Worm (Caenorhabditis elegans) whole organism, L4/young adult: Measurements from ENCODE around the gene math-1.
"Not testable (repeated sequence)": the region's sequence is repeated elsewhere in the genome, so short reads cannot be mapped to it uniquely, and the experiment has no call there.

ENCODE experiments used
- W03F9.2 ChIP-seq: fragments of 150-350 bp; optimal IDR thresholded peaks from 2 replicates; lab custom pipeline; 2014; ENCODE audit warnings: missing biosample characterization, missing genetic modification characterization
- dao-5 ChIP-seq: sonication (generic microtip); optimal IDR thresholded peaks from 2 replicates; lab custom pipeline; 2016; ENCODE audit warnings: missing genotype, missing genetic modification characterization, moderate library complexity, missing compliant biosample characterization
- him-1 ChIP-seq: sonication (generic microtip); optimal IDR thresholded peaks from 2 replicates; lab custom pipeline; 2016; ENCODE audit warnings: missing genotype, missing genetic modification reagents, missing genetic modification characterization, missing compliant biosample characterization

The math-1 gene

ce11 chrII:2058985-2059384 is 12.5 kb upstream of the math-1 start, which contains the start of gene F07E5.5:
Gene F07E5.5 (minus strand): TSS chrII:2059070.
- TF ChIP-seq dao-5 (tag; lab: Kevin White, UChicago) (no peak), him-1 (tag; lab: Kevin White, UChicago) (no peak), W03F9.2 (tag; lab: Kevin White, UChicago) (no peak)

ce11 chrII:2051372-2051771 is 4.9 kb upstream of the math-1 start, which contains the start of gene fbxb-35:
Gene fbxb-35 (plus strand): TSS chrII:2051672.
- TF ChIP-seq W03F9.2 (tag; lab: Kevin White, UChicago) = no peak
- TF ChIP-seq dao-5 (tag; lab: Kevin White, UChicago) = no peak
- no peak for TF ChIP-seq him-1 (tag; lab: Kevin White, UChicago)

- TF ChIP-seq him-1 (tag; lab: Kevin White, UChicago) (no peak), dao-5 (tag; lab: Kevin White, UChicago) (no peak), W03F9.2 (tag; lab: Kevin White, UChicago) (no peak)
Observed at ce11 chrII:2045505-2045904, 951 bp downstream of the math-1 start, which contains the start of gene bath-24. Gene bath-24 (minus strand): TSS chrII:2045605.

DNA sequence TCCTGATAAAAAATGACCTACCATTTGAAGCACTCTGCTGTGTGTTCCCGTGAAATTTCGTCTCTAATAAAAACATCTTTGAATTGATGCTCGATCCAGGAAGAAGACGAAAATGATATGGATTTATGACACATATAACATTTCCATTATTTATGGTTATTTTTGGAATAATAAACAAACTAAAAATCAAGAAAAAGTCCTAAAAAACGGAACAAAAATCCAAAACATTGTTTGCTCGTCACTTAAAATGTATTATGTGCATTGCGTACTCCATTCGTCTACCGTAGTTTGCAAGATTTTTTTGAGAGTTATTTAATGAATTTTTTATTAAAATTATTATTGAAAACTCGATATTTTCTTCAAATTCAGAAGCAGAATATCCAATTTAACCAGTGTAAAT is 4.0 kb downstream of the math-1 start, which contains the start of gene bath-20:
TSS of gene bath-20 (minus strand) at position 101 of the 400 bp plus-strand sequence.
- no peak for TF ChIP-seq W03F9.2 (tag; lab: Kevin White, UChicago)
- no peak for TF ChIP-seq dao-5 (tag; lab: Kevin White, UChicago)
- no peak for TF ChIP-seq him-1 (tag; lab: Kevin White, UChicago)

DNA sequence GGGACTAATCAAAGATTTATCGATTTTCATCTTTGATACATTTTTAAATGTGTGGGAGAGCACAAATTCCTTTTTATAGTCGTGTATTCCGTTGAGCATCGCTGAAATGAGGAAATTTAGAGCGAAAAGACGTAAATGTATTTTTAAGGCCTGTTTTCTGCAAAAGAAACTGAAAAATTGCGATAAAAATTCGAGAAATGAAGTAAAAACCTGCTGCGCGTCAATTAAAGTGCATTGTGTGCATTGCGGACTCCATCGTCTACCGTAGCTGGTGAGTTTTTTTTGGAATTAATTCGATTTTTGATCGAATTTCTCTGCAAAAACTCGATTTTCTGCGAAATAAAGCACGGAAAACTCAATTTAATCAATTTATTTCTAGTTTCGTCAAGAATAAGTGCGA is 7.2 kb downstream of the math-1 start, which contains the start of gene bath-19:
TSS of gene bath-19 (minus strand) at position 101 of the 400 bp plus-strand sequence.
- no peak for TF ChIP-seq dao-5 (tag; lab: Kevin White, UChicago)
- TF ChIP-seq him-1 (tag; lab: Kevin White, UChicago) = no peak
- TF ChIP-seq W03F9.2 (tag; lab: Kevin White, UChicago) = no peak

DNA sequence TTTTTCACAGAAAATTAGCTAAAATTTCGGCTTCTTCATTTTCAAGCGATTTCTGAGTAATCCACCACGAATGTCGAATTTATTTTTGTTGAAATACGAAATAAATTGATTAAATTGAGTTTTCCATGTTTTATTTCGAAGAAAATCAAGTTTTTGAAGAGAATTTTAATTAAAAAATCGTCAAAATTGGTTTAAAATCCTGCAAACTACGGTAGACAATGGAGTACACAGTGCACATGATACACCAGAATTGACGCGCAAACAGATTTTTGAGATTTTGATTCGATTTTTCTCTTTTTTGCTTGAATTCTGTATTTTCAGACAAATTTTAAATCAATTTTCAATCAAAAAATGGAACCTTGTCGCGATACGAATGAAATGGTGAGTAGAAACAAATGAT is 13.2 kb downstream of the math-1 start, which contains the start of gene F59H6.14:
TSS of gene F59H6.14 (plus strand) at position 301 of the 400 bp plus-strand sequence.
- TF ChIP-seq W03F9.2 (tag; lab: Kevin White, UChicago) = no peak
- TF ChIP-seq dao-5 (tag; lab: Kevin White, UChicago) = no peak
- TF ChIP-seq him-1 (tag; lab: Kevin White, UChicago) = no peak

ce11 chrII:2032282-2032681 is 14.2 kb downstream of the math-1 start, which contains the start of gene btb-4:
Gene btb-4 (plus strand): TSS chrII:2032316.
- TF ChIP-seq W03F9.2, him-1, dao-5 (tag; lab: Kevin White, UChicago): not testable (repeated sequence)

DNA sequence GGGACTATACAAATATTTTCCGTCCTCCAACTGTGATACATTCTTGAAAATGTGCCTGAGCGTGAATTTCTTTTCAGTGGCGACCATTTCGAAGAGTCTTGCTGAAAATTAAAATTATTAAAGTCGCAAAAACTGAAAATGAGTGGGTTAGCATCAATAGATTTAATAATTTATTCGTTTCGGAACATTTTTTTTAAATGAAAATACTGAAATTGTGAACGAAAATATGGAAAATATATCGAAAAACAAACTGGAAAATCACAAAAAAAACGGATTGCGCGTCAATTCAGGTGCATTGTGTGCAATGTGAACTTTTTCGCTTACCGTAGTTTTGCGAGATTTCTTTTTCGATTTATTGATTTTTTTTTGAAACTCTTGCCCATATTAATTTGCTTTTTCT is 14.6 kb downstream of the math-1 start, which contains the start of gene bath-5:
TSS of gene bath-5 (minus strand) at position 101 of the 400 bp plus-strand sequence.
- TF ChIP-seq him-1 (tag; lab: Kevin White, UChicago) = no peak
- TF ChIP-seq dao-5 (tag; lab: Kevin White, UChicago) = no peak
- no peak for TF ChIP-seq W03F9.2 (tag; lab: Kevin White, UChicago)

DNA sequence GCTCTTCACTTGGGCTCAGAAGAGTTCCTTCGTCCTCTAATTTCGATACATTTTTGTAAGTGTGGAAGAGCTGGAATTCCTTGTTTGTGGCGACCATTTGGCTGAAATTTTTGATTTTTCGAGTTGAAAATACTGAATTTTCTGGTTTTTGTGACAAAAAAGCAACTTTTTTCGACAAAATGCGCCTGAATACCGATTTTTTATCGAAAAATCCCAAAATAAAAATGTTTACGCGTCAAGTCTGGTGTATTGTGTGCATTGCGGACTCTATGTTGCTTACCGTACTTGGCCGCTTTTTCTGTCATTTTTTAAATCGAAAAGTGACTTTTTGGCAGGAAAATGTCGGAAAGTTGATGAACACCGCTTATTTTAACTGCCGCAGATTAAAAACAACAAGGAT is 16.1 kb downstream of the math-1 start, which contains the start of gene bath-3:
TSS of gene bath-3 (minus strand) at position 101 of the 400 bp plus-strand sequence.
- TF ChIP-seq him-1 (tag; lab: Kevin White, UChicago) (no peak), W03F9.2 (tag; lab: Kevin White, UChicago) (no peak), dao-5 (tag; lab: Kevin White, UChicago) (no peak)

- TF ChIP-seq him-1 (tag; lab: Kevin White, UChicago) (no peak), W03F9.2 (tag; lab: Kevin White, UChicago) (no peak), dao-5 (tag; lab: Kevin White, UChicago) (no peak)
Observed at ce11 chrII:2028712-2029111, 17.7 kb downstream of the math-1 start, which contains the start of gene bath-1. Gene bath-1 (minus strand): TSS chrII:2028812.

DNA sequence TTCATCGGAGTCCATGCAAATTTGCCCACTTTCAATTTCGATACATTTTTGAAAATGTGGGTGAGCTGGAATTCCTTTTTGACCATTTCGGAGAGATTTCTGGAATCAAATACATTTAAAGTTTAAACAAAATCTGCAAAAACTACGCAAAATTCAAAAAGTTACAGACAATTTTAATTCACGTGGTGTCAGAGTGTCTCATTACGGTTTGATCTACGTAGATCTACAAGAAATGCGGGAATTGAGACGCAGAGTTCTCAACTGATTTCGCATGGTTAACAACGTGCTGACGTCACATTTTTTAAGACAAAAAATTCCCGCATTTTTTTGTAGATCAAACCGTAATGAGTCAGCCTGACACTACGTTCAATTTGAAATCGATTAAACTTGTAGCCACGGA is 19.9 kb downstream of the math-1 start, which contains the start of gene bath-21:
TSS of gene bath-21 (minus strand) at position 101 of the 400 bp plus-strand sequence.
- TF ChIP-seq him-1 (tag; lab: Kevin White, UChicago) (no peak), dao-5 (tag; lab: Kevin White, UChicago) (no peak), W03F9.2 (tag; lab: Kevin White, UChicago) (no peak)

DNA sequence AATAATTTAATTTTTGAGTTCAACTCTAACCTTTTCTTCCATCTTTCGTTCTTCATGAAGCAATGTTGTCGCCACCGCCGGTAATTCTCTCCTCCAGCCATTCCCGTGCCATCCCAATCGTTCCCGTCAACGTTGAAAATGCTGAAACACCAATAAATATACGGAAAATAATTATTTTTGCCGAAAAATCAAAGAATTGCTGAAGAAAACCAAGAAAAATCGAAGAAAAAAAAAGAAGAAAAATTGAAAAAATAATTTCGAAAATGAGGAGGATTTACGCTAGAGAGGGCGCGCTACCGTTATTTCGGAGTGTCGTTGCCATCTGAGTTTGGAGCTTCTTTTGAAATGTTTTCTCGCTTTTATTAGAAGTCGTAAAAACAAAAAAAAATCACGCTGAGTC is 22.9 kb downstream of the math-1 start, which contains the start of gene cya-2:
TSS of gene cya-2 (minus strand) at position 101 of the 400 bp plus-strand sequence.
- not testable (repeated sequence) for TF ChIP-seq him-1, dao-5, W03F9.2 (tag; lab: Kevin White, UChicago)

- no peak for TF ChIP-seq W03F9.2 (tag; lab: Kevin White, UChicago)
- no peak for TF ChIP-seq him-1 (tag; lab: Kevin White, UChicago)
- no peak for TF ChIP-seq dao-5 (tag; lab: Kevin White, UChicago)
Observed at ce11 chrII:2013856-2014255, 32.6 kb downstream of the math-1 start.
